In the genomic region with DNA sequence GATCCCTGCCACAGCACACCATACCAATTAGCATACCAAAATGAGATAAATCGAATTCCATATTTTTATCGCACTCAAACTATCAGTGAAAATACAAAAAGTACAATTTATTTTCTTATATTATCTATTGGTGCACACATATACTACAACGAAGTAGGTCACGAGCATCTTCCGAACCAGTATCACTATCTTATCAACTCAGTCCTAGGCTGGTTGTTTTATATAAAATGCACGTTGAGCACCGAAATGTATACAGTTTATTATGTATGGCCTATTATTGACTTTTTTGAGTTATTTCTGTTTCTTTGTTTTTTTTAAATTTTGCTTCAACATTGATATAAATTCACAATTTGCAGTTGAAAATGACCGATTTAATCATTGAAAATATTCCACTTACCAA, we compare ENCODE assay signal across 6 worm cellular contexts.
A peak's percentile ranks its signal among the peaks of the same experiment; 100 is the strongest.
TF ChIP-seq lines count a peak whose summit lies in the region.

A gene (plus strand): TSS at position 357 of the 400 bp plus-strand sequence.

TF ChIP-seq in whole organism, L1 larva, 84 proteins besides CTCF, POLR2A, EP300 and RAD21 (continues in another document):
- TF ChIP-seq ztf-4 (tag; optimal IDR thresholded peaks at IDR 0.05; lab: Kevin White, UChicago) (no peak), ces-1 (GFP tag; optimal IDR thresholded peaks at IDR 0.05; lab: Kevin White, UChicago) (no peak), grh-1 (GFP tag; IDR thresholded peaks at IDR 0.05; lab: Robert Waterston, UW) (no peak), nhr-237 (tag; optimal IDR thresholded peaks at IDR 0.05; lab: Kevin White, UChicago) (no peak), nhr-12 (tag; optimal IDR thresholded peaks at IDR 0.05; lab: Kevin White, UChicago) (no peak), zag-1 (tag; optimal IDR thresholded peaks at IDR 0.05; lab: Kevin White, UChicago) (no peak), lin-35 (GFP tag; optimal IDR thresholded peaks at IDR 0.05; lab: Kevin White, UChicago) (peak in 1 of 2 experiments; percentile 35), nhr-77 (tag; optimal IDR thresholded peaks at IDR 0.05; lab: Kevin White, UChicago) (no peak), elt-2 (tag; optimal IDR thresholded peaks at IDR 0.05; lab: Kevin White, UChicago) (peak; percentile 94), zip-4 (GFP tag; optimal IDR thresholded peaks at IDR 0.05; lab: Kevin White, UChicago) (no peak), nhr-71 (tag; optimal IDR thresholded peaks at IDR 0.05; lab: Kevin White, UChicago) (peak; percentile 19), unc-98 (GFP tag; IDR thresholded peaks at IDR 0.05; lab: Robert Waterston, UW) (no peak), dpl-1 (GFP tag; optimal IDR thresholded peaks at IDR 0.05; lab: Kevin White, UChicago) (no peak), blmp-1 (tag; optimal IDR thresholded peaks at IDR 0.05; lab: Kevin White, UChicago) (no peak), lin-13 (GFP tag; optimal IDR thresholded peaks at IDR 0.05; lab: Kevin White, UChicago) (no peak)

TF ChIP-seq in whole organism, L2 larva, 48 proteins besides CTCF, POLR2A, EP300 and RAD21:
- TF ChIP-seq egl-27 (tag; optimal IDR thresholded peaks at IDR 0.05; lab: Kevin White, UChicago) (no peak), Y55F3AM.14 (GFP tag; optimal IDR thresholded peaks at IDR 0.05; lab: Kevin White, UChicago) (no peak), nhr-11 (tag; optimal IDR thresholded peaks at IDR 0.05; lab: Kevin White, UChicago) (no peak), sma-3 (GFP tag; optimal IDR thresholded peaks at IDR 0.05; lab: Kevin White, UChicago) (peak; percentile 18), fos-1 (tag; optimal IDR thresholded peaks at IDR 0.05; lab: Kevin White, UChicago) (peak; percentile 32), crh-2 (tag; optimal IDR thresholded peaks at IDR 0.05; lab: Kevin White, UChicago) (peak; percentile 38), gmeb-1 (tag; optimal IDR thresholded peaks at IDR 0.05; lab: Kevin White, UChicago) (peak; percentile 17), sma-9 (GFP tag; optimal IDR thresholded peaks at IDR 0.05; lab: Kevin White, UChicago) (peak; percentile 57), sma-9 (tag; optimal IDR thresholded peaks at IDR 0.05; lab: Kevin White, UChicago) (no peak), peb-1 (tag; optimal IDR thresholded peaks at IDR 0.05; lab: Kevin White, UChicago) (no peak)
TF ChIP-seq in whole organism, L2 larva: peak in this region for 5.

TF ChIP-seq in whole organism, L3 larva, 47 proteins besides CTCF, POLR2A, EP300 and RAD21:
- peak; percentile 95 for TF ChIP-seq pqm-1 (tag; optimal IDR thresholded peaks at IDR 0.05; lab: Kevin White, UChicago)
- TF ChIP-seq nhr-28 (tag; optimal IDR thresholded peaks at IDR 0.05; lab: Kevin White, UChicago) = no peak
- no peak for TF ChIP-seq elt-3 (tag; optimal IDR thresholded peaks at IDR 0.05; lab: Kevin White, UChicago)
- TF ChIP-seq ama-1 (optimal IDR thresholded peaks at IDR 0.05; lab: Kevin White, UChicago) = no peak
- TF ChIP-seq pha-4 (tag; optimal IDR thresholded peaks at IDR 0.05; lab: Kevin White, UChicago) = peak; percentile 64
- no peak for TF ChIP-seq ztf-11 (tag; optimal IDR thresholded peaks at IDR 0.05; lab: Kevin White, UChicago)
- no peak for TF ChIP-seq nhr-12 (tag; optimal IDR thresholded peaks at IDR 0.05; lab: Kevin White, UChicago)
- no peak for TF ChIP-seq lin-15B (tag; optimal IDR thresholded peaks at IDR 0.05; lab: Kevin White, UChicago)
- TF ChIP-seq nhr-76 (tag; optimal IDR thresholded peaks at IDR 0.05; lab: Kevin White, UChicago) = no peak
- TF ChIP-seq daf-12 (tag; optimal IDR thresholded peaks at IDR 0.05; lab: Kevin White, UChicago) = no peak
- TF ChIP-seq jun-1 (tag; optimal IDR thresholded peaks at IDR 0.05; lab: Kevin White, UChicago) = peak; percentile 31
- peak; percentile 94 for TF ChIP-seq elt-2 (tag; optimal IDR thresholded peaks at IDR 0.05; lab: Kevin White, UChicago)
- TF ChIP-seq nhr-237 (tag; optimal IDR thresholded peaks at IDR 0.05; lab: Kevin White, UChicago) = no peak
- no peak for TF ChIP-seq hmg-11 (tag; optimal IDR thresholded peaks at IDR 0.05; lab: Kevin White, UChicago)
TF ChIP-seq in whole organism, L3 larva: peak in this region for 4.

TF ChIP-seq in whole organism, L4 larva, 104 proteins besides CTCF, POLR2A, EP300 and RAD21 (continues in another document):
- TF ChIP-seq hif-1 (tag; optimal IDR thresholded peaks at IDR 0.05; lab: Kevin White, UChicago) (peak in 1 of 2 experiments; percentile 28), dmd-6 (GFP tag; IDR thresholded peaks at IDR 0.05; lab: Robert Waterston, UW) (peak; percentile 48; the same call in 1 of the 2 replicates), mep-1 (tag; optimal IDR thresholded peaks at IDR 0.05; lab: Kevin White, UChicago) (peak; percentile 27), pqm-1 (tag; optimal IDR thresholded peaks at IDR 0.05; lab: Kevin White, UChicago) (peak; percentile 47), vab-7 (GFP tag; IDR thresholded peaks at IDR 0.05; lab: Robert Waterston, UW) (no peak), nhr-77 (tag; optimal IDR thresholded peaks at IDR 0.05; lab: Kevin White, UChicago) (peak; percentile 87), fkh-10 (GFP tag; optimal IDR thresholded peaks at IDR 0.05; lab: Kevin White, UChicago) (no peak), daf-16 (GFP tag; optimal IDR thresholded peaks at IDR 0.05; lab: Kevin White, UChicago) (peak in 1 of 2 experiments; percentile 2), daf-16 (tag; optimal IDR thresholded peaks at IDR 0.05; lab: Kevin White, UChicago) (peak; percentile 91), nhr-48 (tag; optimal IDR thresholded peaks at IDR 0.05; lab: Kevin White, UChicago) (peak; percentile 31), lsy-2 (tag; optimal IDR thresholded peaks at IDR 0.05; lab: Kevin White, UChicago) (no peak), ZK546.5 (tag; optimal IDR thresholded peaks at IDR 0.05; lab: Kevin White, UChicago) (no peak), php-3 (GFP tag; IDR thresholded peaks at IDR 0.05; lab: Robert Waterston, UW) (0 out of 2 replicates have a peak, but pooled peaks have one; percentile 33), dve-1 (tag; optimal IDR thresholded peaks at IDR 0.05; lab: Kevin White, UChicago; ENCODE audit: insufficient read depth) (peak; percentile 84), tra-1 (GFP tag; IDR thresholded peaks at IDR 0.05; lab: Robert Waterston, UW) (no peak), hlh-30 (tag; optimal IDR thresholded peaks at IDR 0.05; lab: Kevin White, UChicago; ENCODE audit: insufficient read depth) (peak; percentile 10), nhr-28 (tag; optimal IDR thresholded peaks at IDR 0.05; lab: Kevin White, UChicago) (peak; percentile 97)

TF ChIP-seq in whole organism, late embryonic, 69 proteins besides CTCF, POLR2A, EP300 and RAD21:
- TF ChIP-seq elt-2 (tag; optimal IDR thresholded peaks at IDR 0.05; lab: Kevin White, UChicago) (peak; percentile 75), hlh-15 (tag; optimal IDR thresholded peaks at IDR 0.05; lab: Kevin White, UChicago) (no peak)
TF ChIP-seq in whole organism, late embryonic: peak in this region for 1.

TF ChIP-seq in whole organism, young adult, 124 proteins besides CTCF, POLR2A, EP300 and RAD21:
- TF ChIP-seq ceh-91 (GFP tag; IDR thresholded peaks at IDR 0.05; lab: Robert Waterston, UW) (no peak), ztf-25 (GFP tag; IDR thresholded peaks at IDR 0.05; lab: Robert Waterston, UW) (no peak), tbp1 (GFP tag; optimal IDR thresholded peaks at IDR 0.05; lab: Kevin White, UChicago) (peak; percentile 31), nhr-80 (tag; optimal IDR thresholded peaks at IDR 0.05; lab: Kevin White, UChicago) (peak; percentile 44), B0261.1 (tag; optimal IDR thresholded peaks at IDR 0.05; lab: Kevin White, UChicago) (no peak), unc-130 (GFP tag; optimal IDR thresholded peaks at IDR 0.05; lab: Kevin White, UChicago) (no peak)
